Worm (Caenorhabditis elegans): ENCODE measurements around the gene mrps-12.

Gene mrps-12

ce11 chrV:20837765-20838164, at the start of gene mrps-12:
Gene mrps-12 (plus strand): TSS chrV:20838080.
- TF ChIP-seq unc-3 (GFP tag; conservative IDR thresholded peaks at IDR 0.05) (no peak), unc-3 (tag; optimal IDR thresholded peaks at IDR 0.05) (no peak), ceh-48 (tag; optimal IDR thresholded peaks at IDR 0.05) (no peak), ceh-6 (GFP tag; optimal IDR thresholded peaks at IDR 0.05) (no peak), nfya-1 (tag; optimal IDR thresholded peaks at IDR 0.05) (peak; percentile 1), zip-5 (tag; optimal IDR thresholded peaks at IDR 0.05) (no peak)

DNA sequence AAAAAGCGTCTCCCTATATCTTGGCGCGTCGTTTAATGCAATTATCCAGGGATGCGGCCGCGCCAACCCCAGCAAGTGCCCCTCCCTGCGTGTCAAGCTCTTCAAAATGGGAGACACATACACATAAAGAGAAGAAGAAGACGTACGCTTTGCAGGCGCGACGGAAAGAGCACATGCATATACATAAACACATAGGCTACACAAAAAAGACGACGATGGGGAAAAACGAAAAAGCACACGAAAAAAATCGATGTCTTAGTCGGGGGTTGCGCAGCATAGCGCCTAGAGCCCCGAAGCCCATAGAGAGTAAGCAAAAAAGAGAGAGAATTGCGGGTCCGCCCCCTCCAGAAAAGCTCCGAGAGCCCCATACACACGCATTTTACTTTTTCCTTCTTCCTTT, 48.8 kb upstream of the mrps-12 start, which contains the start of gene tpan-1:
Gene tpan-1 (plus strand): TSS at position 398 of the 400 bp plus-strand sequence.
- TF ChIP-seq sox-4 (tag; optimal IDR thresholded peaks at IDR 0.05) (peak; percentile 8), hlh-13 (GFP tag; optimal IDR thresholded peaks at IDR 0.05) (no peak), ref-2 (tag; optimal IDR thresholded peaks at IDR 0.05) (peak; percentile 12), ceh-34 (tag; optimal IDR thresholded peaks at IDR 0.05) (no peak), pros-1 (tag; optimal IDR thresholded peaks at IDR 0.05) (no peak), K02D7.2 (tag; optimal IDR thresholded peaks at IDR 0.05) (no peak), odd-2 (tag; optimal IDR thresholded peaks at IDR 0.05) (no peak), ztf-16 (tag; optimal IDR thresholded peaks at IDR 0.05) (no peak), K09A11.1 (tag; optimal IDR thresholded peaks at IDR 0.05; ENCODE audit: insufficient read depth) (no peak), ceh-22 (tag; optimal IDR thresholded peaks at IDR 0.05) (no peak), gmeb-2 (tag; optimal IDR thresholded peaks at IDR 0.05) (no peak), fkh-10 (GFP tag; optimal IDR thresholded peaks at IDR 0.05) (no peak), nfya-1 (tag; optimal IDR thresholded peaks at IDR 0.05) (peak; percentile 48), madf-2 (tag; optimal IDR thresholded peaks at IDR 0.05) (no peak), ama-1 (optimal IDR thresholded peaks at IDR 0.05) (no peak), dmd-4 (tag; optimal IDR thresholded peaks at IDR 0.05; ENCODE audit: borderline replicate concordance) (no peak), pha-2 (tag; optimal IDR thresholded peaks at IDR 0.05) (no peak), npax-4 (tag; optimal IDR thresholded peaks at IDR 0.05) (no peak), lin-11 (tag; optimal IDR thresholded peaks at IDR 0.05) (no peak), hlh-8 (tag; optimal IDR thresholded peaks at IDR 0.05) (no peak), zip-5 (tag; optimal IDR thresholded peaks at IDR 0.05) (no peak), fax-1 (tag; optimal IDR thresholded peaks at IDR 0.05) (no peak), ceh-2 (tag; optimal IDR thresholded peaks at IDR 0.05) (no peak), elt-2 (tag; optimal IDR thresholded peaks at IDR 0.05) (no peak), che-1 (tag; optimal IDR thresholded peaks at IDR 0.05) (no peak), pat-9 (tag; optimal IDR thresholded peaks at IDR 0.05) (no peak), C08G9.2 (tag; optimal IDR thresholded peaks at IDR 0.05) (peak; percentile 6), elt-4 (tag; optimal IDR thresholded peaks at IDR 0.05) (peak; percentile 28), hlh-30 (tag; optimal IDR thresholded peaks at IDR 0.05; ENCODE audit: insufficient read depth) (no peak), hlh-6 (tag; optimal IDR thresholded peaks at IDR 0.05) (no peak), pax-1 (tag; optimal IDR thresholded peaks at IDR 0.05) (no peak), lim-6 (tag; optimal IDR thresholded peaks at IDR 0.05) (no peak), ttx-3 (tag; optimal IDR thresholded peaks at IDR 0.05) (no peak), hlh-15 (tag; optimal IDR thresholded peaks at IDR 0.05) (no peak), ets-4 (tag; optimal IDR thresholded peaks at IDR 0.05) (no peak), fkh-6 (tag; optimal IDR thresholded peaks at IDR 0.05) (no peak), sox-2 (GFP tag; IDR thresholded peaks at IDR 0.05) (no peak), syd-9 (tag; optimal IDR thresholded peaks at IDR 0.05) (no peak), pqm-1 (tag; optimal IDR thresholded peaks at IDR 0.05) (no peak), ceh-24 (tag; optimal IDR thresholded peaks at IDR 0.05) (no peak), ceh-31 (tag; optimal IDR thresholded peaks at IDR 0.05) (peak; percentile 78), ahr-1 (tag; optimal IDR thresholded peaks at IDR 0.05) (no peak), unc-3 (GFP tag; conservative IDR thresholded peaks at IDR 0.05) (no peak), unc-3 (tag; optimal IDR thresholded peaks at IDR 0.05) (no peak), ceh-9 (tag; optimal IDR thresholded peaks at IDR 0.05) (no peak), ceh-19 (GFP tag; optimal IDR thresholded peaks at IDR 0.05) (peak; percentile 62), eyg-1 (tag; optimal IDR thresholded peaks at IDR 0.05) (no peak), ceh-18 (tag; optimal IDR thresholded peaks at IDR 0.05) (peak; percentile 24), unc-42 (tag; optimal IDR thresholded peaks at IDR 0.05) (peak; percentile 97), ceh-30 (tag; optimal IDR thresholded peaks at IDR 0.05) (no peak)

All from whole organism, late embryonic.